Worm (Caenorhabditis elegans) whole organism, mixed stage, embryonic: Measurements from ENCODE around the gene btb-5.

Experiments used
- M03D4.4 ChIP-seq: sonication (generic microtip); optimal IDR thresholded peaks from 2 replicates; lab custom pipeline; 2017; ENCODE audit warnings: mild to moderate bottlenecking, missing genetic modification characterization, missing compliant biosample characterization
- bed-3 ChIP-seq: fragments of 200-800 bp; sonication (Bioruptor generic); optimal IDR thresholded peaks from 3 replicates; lab custom pipeline; 2018; ENCODE audit warnings: mild to moderate bottlenecking, missing genetic modification characterization, moderate library complexity, missing compliant biosample characterization
- blmp-1 ChIP-seq: fragments of 150-350 bp; optimal IDR thresholded peaks from 2 replicates; lab custom pipeline; 2014; ENCODE audit warnings: missing biosample characterization, missing genetic modification characterization
- lin-13 ChIP-seq: fragments of 150-350 bp; optimal IDR thresholded peaks from 2 replicates; lab custom pipeline; 2014; ENCODE audit warnings: missing biosample characterization, missing genetic modification characterization
- mab-5 ChIP-seq: fragments of 150-350 bp; optimal IDR thresholded peaks from 2 replicates; lab custom pipeline; 2014; ENCODE audit warnings: missing biosample characterization, missing genetic modification characterization
- nhr-237 ChIP-seq: fragments of 150-350 bp; optimal IDR thresholded peaks from 2 replicates; lab custom pipeline; 2014; ENCODE audit warnings: missing biosample characterization, missing genetic modification characterization
- nhr-28 ChIP-seq: fragments of 150-350 bp; optimal IDR thresholded peaks from 2 replicates; lab custom pipeline; 2014; ENCODE audit warnings: missing biosample characterization, missing genetic modification characterization
- unc-39 ChIP-seq: fragments of 150-350 bp; optimal IDR thresholded peaks from 2 replicates; lab custom pipeline; 2014; ENCODE audit warnings: missing biosample characterization, missing genetic modification characterization
- unc-62 ChIP-seq: fragments of 150-350 bp; optimal IDR thresholded peaks from 2 replicates; lab custom pipeline; 2014; ENCODE audit warnings: missing biosample characterization, missing genetic modification reagents, missing genetic modification characterization
- ztf-11 ChIP-seq: fragments of 150-350 bp; optimal IDR thresholded peaks from 2 replicates; lab custom pipeline; 2014; ENCODE audit warnings: missing biosample characterization, missing genetic modification characterization

- TF ChIP-seq ztf-11 (tag; lab: Kevin White, UChicago), result no peak
- no peak for TF ChIP-seq nhr-28
- no peak for TF ChIP-seq bed-3 (GFP tag; lab: Kevin White, UChicago)
- no peak for TF ChIP-seq M03D4.4 (tag; lab: Kevin White, UChicago)
- TF ChIP-seq lin-13 (tag; lab: Kevin White, UChicago), result no peak
- TF ChIP-seq unc-62 (GFP tag; lab: Kevin White, UChicago), result no peak
- TF ChIP-seq mab-5, result no peak
- no peak for TF ChIP-seq blmp-1 (tag; lab: Kevin White, UChicago)
- TF ChIP-seq unc-39 (tag; lab: Kevin White, UChicago), result no peak
- TF ChIP-seq nhr-237 (tag; lab: Kevin White, UChicago), result no peak
Observed at ce11 chrIII:19509-19908, 41.4 kb downstream of the btb-5 start, which contains the start of gene H10E21.4.
